Worm (Caenorhabditis elegans): Measurements from ENCODE around the gene trmt-10C.2.

The trmt-10C.2 gene

DNA sequence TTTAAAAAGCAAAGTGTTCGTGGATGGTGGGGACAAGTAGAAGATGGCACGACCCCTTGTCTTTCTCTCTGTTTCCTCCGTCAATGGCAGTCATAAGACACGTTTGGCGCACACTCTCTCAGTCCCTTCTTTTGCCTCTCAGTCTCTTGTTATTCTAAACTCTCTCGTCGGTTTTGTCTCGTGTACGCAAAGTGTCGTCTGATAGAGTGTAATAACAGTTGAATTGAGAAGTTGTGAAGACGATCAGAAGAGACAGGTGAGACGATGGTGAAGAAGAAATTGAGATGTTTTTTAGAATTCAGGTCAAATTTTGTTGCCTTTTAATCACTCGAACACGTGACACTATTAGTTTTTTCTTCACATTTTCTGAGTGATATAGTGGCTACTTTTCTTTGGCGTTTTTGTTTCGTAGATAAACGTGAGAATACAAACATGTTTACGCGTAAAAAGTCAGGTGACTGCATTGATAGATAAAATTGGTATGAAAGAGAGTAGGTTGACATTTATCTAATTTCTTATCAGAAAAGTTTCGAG lies 42.9 kb upstream of the trmt-10C.2 start, which contains the start of gene F47D12.9 (continued):
- TF ChIP-seq ces-1 (GFP tag; optimal IDR thresholded peaks at IDR 0.05) (no peak), ceh-63 (GFP tag; optimal IDR thresholded peaks at IDR 0.05) (no peak), egl-27 (tag; optimal IDR thresholded peaks at IDR 0.05) (peak in 1 of 2 experiments; percentile 43), tbx-2 (tag; optimal IDR thresholded peaks at IDR 0.05) (peak; percentile 83), irx-1 (tag; optimal IDR thresholded peaks at IDR 0.05) (peak; percentile 66), nhr-85 (tag) (peak; percentile 92), isw-1 (GFP tag; IDR thresholded peaks at IDR 0.05) (peak; percentile 67), lin-39 (tag; optimal IDR thresholded peaks at IDR 0.05) (peak; percentile 20)

ce11 chrIII:6303787-6304186 lies 42.3 kb upstream of the trmt-10C.2 start:
- TF ChIP-seq efl-1 (optimal IDR thresholded peaks at IDR 0.05): peak; percentile 59
- peak; percentile 79 to 95 for TF ChIP-seq efl-1 (GFP tag; optimal IDR thresholded peaks at IDR 0.05 in 1 of 2)
- TF ChIP-seq lin-35 (GFP tag; optimal IDR thresholded peaks at IDR 0.05): peak; percentile 7 to 62
- TF ChIP-seq alr-1 (tag; optimal IDR thresholded peaks at IDR 0.05; ENCODE audit: borderline replicate concordance): no peak
- no peak for TF ChIP-seq xbp-1 (tag; optimal IDR thresholded peaks at IDR 0.05)
- no peak for TF ChIP-seq skn-1 (tag; optimal IDR thresholded peaks at IDR 0.05)
- TF ChIP-seq snu-23 (GFP tag; optimal IDR thresholded peaks at IDR 0.05): no peak
- TF ChIP-seq nhr-90 (tag; optimal IDR thresholded peaks at IDR 0.05; ENCODE audit: poor library complexity): no peak
- no peak for TF ChIP-seq elt-2 (tag; optimal IDR thresholded peaks at IDR 0.05)
- no peak for TF ChIP-seq vab-15 (tag; optimal IDR thresholded peaks at IDR 0.05)
- TF ChIP-seq F16B12.6 (tag; optimal IDR thresholded peaks at IDR 0.05): peak; percentile 46
- no peak for TF ChIP-seq egl-27 (tag; optimal IDR thresholded peaks at IDR 0.05)
- TF ChIP-seq ceh-63 (GFP tag; optimal IDR thresholded peaks at IDR 0.05): no peak
- TF ChIP-seq rnt-1 (tag; optimal IDR thresholded peaks at IDR 0.05): no peak
- peak; percentile 27; the same call in 1 of the 2 replicates for TF ChIP-seq ceh-88 (GFP tag; IDR thresholded peaks at IDR 0.05)
- no peak for TF ChIP-seq efl-3 (GFP tag; optimal IDR thresholded peaks at IDR 0.05)
- peak; percentile 7 to 68 (median 29) for TF ChIP-seq dpl-1 (GFP tag; optimal IDR thresholded peaks at IDR 0.05)
- no peak for TF ChIP-seq nhr-12 (tag; optimal IDR thresholded peaks at IDR 0.05)
- no peak for TF ChIP-seq pag-3 (tag; optimal IDR thresholded peaks at IDR 0.05; ENCODE audit: borderline replicate concordance, insufficient read depth)
- TF ChIP-seq snpc-4 (tag; optimal IDR thresholded peaks at IDR 0.05): no peak
- no peak for TF ChIP-seq dsc-1 (tag; optimal IDR thresholded peaks at IDR 0.05)

ce11 chrIII:6307832-6308231 lies 38.2 kb upstream of the trmt-10C.2 start:
- no peak for TF ChIP-seq pax-3 (tag; optimal IDR thresholded peaks at IDR 0.05)
- peak; percentile 67 for TF ChIP-seq fkh-10 (GFP tag; optimal IDR thresholded peaks at IDR 0.05)
- peak in 1 of 2 experiments; percentile 27 for TF ChIP-seq lsy-2 (tag; optimal IDR thresholded peaks at IDR 0.05)
- no peak for TF ChIP-seq unc-30 (tag; optimal IDR thresholded peaks at IDR 0.05)
- no peak for TF ChIP-seq elt-2 (tag; optimal IDR thresholded peaks at IDR 0.05)
- TF ChIP-seq fos-1 (tag; optimal IDR thresholded peaks at IDR 0.05): no peak
- TF ChIP-seq nhr-76 (tag; optimal IDR thresholded peaks at IDR 0.05): no peak
- TF ChIP-seq nhr-28 (tag; optimal IDR thresholded peaks at IDR 0.05): no peak
- TF ChIP-seq ztf-11 (tag; optimal IDR thresholded peaks at IDR 0.05): no peak
- TF ChIP-seq unc-86 (tag; optimal IDR thresholded peaks at IDR 0.05): no peak
- no peak for TF ChIP-seq hlh-17 (GFP tag; optimal IDR thresholded peaks at IDR 0.05; ENCODE audit: borderline replicate concordance)
- no peak for TF ChIP-seq unc-98 (GFP tag; IDR thresholded peaks at IDR 0.05)
- TF ChIP-seq nhr-47 (tag; optimal IDR thresholded peaks at IDR 0.05): no peak
- no peak for TF ChIP-seq jun-1 (tag; optimal IDR thresholded peaks at IDR 0.05)
- no peak for TF ChIP-seq ces-1 (GFP tag; optimal IDR thresholded peaks at IDR 0.05)
- TF ChIP-seq lin-14 (GFP tag; optimal IDR thresholded peaks at IDR 0.05): peak; percentile 66
- TF ChIP-seq mab-9 (GFP tag; IDR thresholded peaks at IDR 0.05): no peak
- peak; percentile 9 for TF ChIP-seq nhr-71 (tag; optimal IDR thresholded peaks at IDR 0.05)
- TF ChIP-seq pqm-1 (tag; optimal IDR thresholded peaks at IDR 0.05): no peak
- no peak for TF ChIP-seq nhr-19 (GFP tag; conservative IDR thresholded peaks at IDR 0.05)
- no peak for TF ChIP-seq egl-13 (tag; optimal IDR thresholded peaks at IDR 0.05)
- TF ChIP-seq F16B12.6 (tag; optimal IDR thresholded peaks at IDR 0.05): no peak
- TF ChIP-seq ceh-8 (GFP tag; optimal IDR thresholded peaks at IDR 0.05): no peak
- TF ChIP-seq ztf-4 (tag; optimal IDR thresholded peaks at IDR 0.05): no peak
- TF ChIP-seq nhr-85 (tag): no peak
- no peak for TF ChIP-seq tlp-1 (tag; optimal IDR thresholded peaks at IDR 0.05)
- no peak for TF ChIP-seq sptf-1 (tag; optimal IDR thresholded peaks at IDR 0.05)
